Worm (Caenorhabditis elegans) whole organism, early embryonic: ENCODE data around the gene nstp-6.

ENCODE experiments used
- B0310.2 ChIP-seq: sonication (generic microtip); optimal IDR thresholded peaks from 2 replicates; lab custom pipeline; 2016; ENCODE audit warnings: mild to moderate bottlenecking, missing genetic modification characterization, missing compliant biosample characterization
- F13C5.2 ChIP-seq: sonication (generic microtip); optimal IDR thresholded peaks from 2 replicates; lab custom pipeline; 2017; ENCODE audit warnings: mild to moderate bottlenecking, missing genetic modification characterization, inconsistent platforms, missing compliant biosample characterization
- ama-1 ChIP-seq: fragments of 150-350 bp; optimal IDR thresholded peaks from 2 replicates; lab custom pipeline; 2014
- ceh-36 ChIP-seq: sonication (generic microtip); optimal IDR thresholded peaks from 2 replicates; lab custom pipeline; 2016; ENCODE audit warnings: missing genetic modification characterization, inconsistent platforms, missing compliant biosample characterization
- ets-7 ChIP-seq: sonication (generic microtip); optimal IDR thresholded peaks from 2 replicates; lab custom pipeline; 2016; ENCODE audit warnings: missing genotype, missing genetic modification characterization, missing compliant biosample characterization
- flt-1 ChIP-seq: fragments of 200-800 bp; sonication (Bioruptor generic); IDR thresholded peaks from 2 replicates; pipeline ENCODE4 v1.3.6; 2022; ENCODE audit warnings: missing genetic modification characterization, missing compliant biosample characterization
- hmbx-1 ChIP-seq: sonication (generic microtip); optimal IDR thresholded peaks from 2 replicates; lab custom pipeline; 2016; ENCODE audit warnings: mild to moderate bottlenecking, missing genetic modification characterization, missing compliant biosample characterization
- hmg-4 ChIP-seq: fragments of 200-800 bp; sonication (Bioruptor generic); optimal IDR thresholded peaks from 2 replicates; lab custom pipeline; 2018; ENCODE audit warnings: mild to moderate bottlenecking, missing genetic modification characterization, missing compliant biosample characterization
- hnd-1 ChIP-seq: sonication (generic microtip); optimal IDR thresholded peaks from 2 replicates; lab custom pipeline; 2016; ENCODE audit warnings: missing genetic modification characterization, missing compliant biosample characterization
- tra-4 ChIP-seq: sonication (generic microtip); optimal IDR thresholded peaks from 2 replicates; lab custom pipeline; 2017; ENCODE audit warnings: missing genetic modification characterization, missing compliant biosample characterization

DNA sequence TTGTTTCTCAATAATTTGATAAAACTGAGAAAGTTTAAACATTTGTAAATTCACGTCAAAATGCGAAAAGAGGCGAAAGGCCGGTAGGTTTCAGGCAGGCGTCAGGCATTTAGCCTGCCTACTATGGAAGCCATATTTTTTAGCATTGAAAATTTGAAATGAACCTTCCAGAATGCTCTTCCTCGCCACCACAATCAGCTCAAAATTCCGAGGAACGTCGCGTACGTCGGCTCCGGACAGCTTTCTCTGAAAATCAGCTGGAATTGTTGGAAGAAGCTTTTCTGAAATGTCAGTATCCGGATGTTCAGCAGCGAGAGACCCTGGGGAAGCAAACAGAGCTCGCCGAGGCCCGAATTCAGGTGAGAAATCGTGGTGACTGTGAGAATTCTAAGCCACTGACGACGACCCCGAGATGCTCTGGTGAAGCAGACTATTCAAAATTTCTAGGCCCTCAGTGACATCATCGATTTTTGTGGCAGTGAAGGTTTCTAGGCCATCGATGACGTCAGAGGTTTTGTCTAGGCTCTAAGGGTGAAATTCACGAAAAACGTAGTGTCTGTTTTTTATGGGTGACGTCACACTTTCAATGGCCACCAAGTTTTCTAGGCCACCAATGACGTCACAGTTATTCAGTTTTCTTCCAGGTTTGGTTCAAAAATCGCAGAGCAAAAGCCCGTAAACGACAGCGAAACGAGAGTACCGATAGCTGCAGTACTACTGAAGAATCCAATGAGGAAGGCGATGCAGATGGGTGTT is 45.2 kb downstream of the nstp-6 start:
- TF ChIP-seq flt-1 (GFP tag; lab: Robert Waterston, UW) (no peak), F13C5.2 (tag; lab: Kevin White, UChicago) (no peak), B0310.2 (tag; lab: Kevin White, UChicago) (no peak), hmbx-1 (tag; lab: Kevin White, UChicago) (no peak), tra-4 (tag; lab: Kevin White, UChicago) (no peak), ets-7 (tag; lab: Kevin White, UChicago) (no peak), hnd-1 (tag; lab: Kevin White, UChicago) (no peak), ceh-36 (tag; lab: Kevin White, UChicago) (no peak), hmg-4 (GFP tag; lab: Kevin White, UChicago) (no peak), ama-1 (lab: Kevin White, UChicago) (no peak)
